Worm (Caenorhabditis elegans): Measurements from ENCODE around the gene ZC196.8.

ce11 chrV:8687707-8688106 lies 34.4 kb downstream of the ZC196.8 start, which contains the start of gene ZC190.8:
- TF ChIP-seq F49E8.2 (tag; optimal IDR thresholded peaks at IDR 0.05; ENCODE audit: borderline replicate concordance) (no peak), R02D3.7 (tag; optimal IDR thresholded peaks at IDR 0.05) (no peak), ceh-44 (GFP tag; IDR thresholded peaks at IDR 0.05) (no peak), duxl-1 (tag; optimal IDR thresholded peaks at IDR 0.05; ENCODE audit: poor library complexity) (no peak)

All from whole organism, L4 larva.